Worm (Caenorhabditis elegans) whole organism, L2 larva: Measurements from ENCODE around the gene mrps-2.

Experiments used
- F13H6.1 ChIP-seq: sonication (generic microtip); optimal IDR thresholded peaks from 2 replicates; lab custom pipeline; 2016; ENCODE audit warnings: missing genetic modification characterization, missing compliant biosample characterization
- R02D3.7 ChIP-seq: fragments of 150-350 bp; optimal IDR thresholded peaks from 2 replicates; lab custom pipeline; 2014; ENCODE audit warnings: missing biosample characterization, missing genetic modification characterization
- ZK546.5 ChIP-seq: sonication (generic microtip); optimal IDR thresholded peaks from 2 replicates; lab custom pipeline; 2017; ENCODE audit warnings: missing biosample characterization, missing genetic modification characterization
- ama-1 ChIP-seq: fragments of 150-350 bp; optimal IDR thresholded peaks from 2 replicates; lab custom pipeline; 2018; ENCODE audit warnings: inconsistent platforms
- dmd-4 ChIP-seq: sonication (generic microtip); optimal IDR thresholded peaks from 2 replicates; lab custom pipeline; 2017; ENCODE audit warnings: missing biosample characterization, missing genetic modification characterization
- elt-1 ChIP-seq: fragments of 150-350 bp; optimal IDR thresholded peaks from 2 replicates; lab custom pipeline; 2014; ENCODE audit warnings: missing biosample characterization, missing genetic modification characterization
- fos-1 ChIP-seq: fragments of 150-350 bp; optimal IDR thresholded peaks from 2 replicates; lab custom pipeline; 2014; ENCODE audit warnings: missing biosample characterization, missing genetic modification characterization
- lin-13 ChIP-seq: fragments of 150-350 bp; optimal IDR thresholded peaks from 2 replicates; lab custom pipeline; 2014; ENCODE audit warnings: missing biosample characterization, missing genetic modification reagents, missing genetic modification characterization
- mbf-1 ChIP-seq: sonication (generic microtip); optimal IDR thresholded peaks from 2 replicates; lab custom pipeline; 2017; ENCODE audit warnings: missing biosample characterization, missing genetic modification characterization
- nhr-11 ChIP-seq: fragments of 150-350 bp; optimal IDR thresholded peaks from 2 replicates; lab custom pipeline; 2014; ENCODE audit warnings: missing biosample characterization, missing genetic modification characterization
- nhr-12 ChIP-seq: fragments of 150-350 bp; optimal IDR thresholded peaks from 2 replicates; lab custom pipeline; 2014; ENCODE audit warnings: missing biosample characterization, missing genetic modification characterization
- nhr-129 ChIP-seq: fragments of 150-350 bp; optimal IDR thresholded peaks from 2 replicates; lab custom pipeline; 2014; ENCODE audit warnings: missing biosample characterization, missing genetic modification characterization
- unc-55 ChIP-seq: fragments of 150-350 bp; sonication (generic microtip); optimal IDR thresholded peaks from 3 replicates; lab custom pipeline; 2014; ENCODE audit warnings: missing biosample characterization, missing genetic modification reagents, missing genetic modification characterization
- zag-1 ChIP-seq: fragments of 150-350 bp; optimal IDR thresholded peaks from 2 replicates; lab custom pipeline; 2014; ENCODE audit warnings: missing biosample characterization, missing genetic modification characterization

DNA sequence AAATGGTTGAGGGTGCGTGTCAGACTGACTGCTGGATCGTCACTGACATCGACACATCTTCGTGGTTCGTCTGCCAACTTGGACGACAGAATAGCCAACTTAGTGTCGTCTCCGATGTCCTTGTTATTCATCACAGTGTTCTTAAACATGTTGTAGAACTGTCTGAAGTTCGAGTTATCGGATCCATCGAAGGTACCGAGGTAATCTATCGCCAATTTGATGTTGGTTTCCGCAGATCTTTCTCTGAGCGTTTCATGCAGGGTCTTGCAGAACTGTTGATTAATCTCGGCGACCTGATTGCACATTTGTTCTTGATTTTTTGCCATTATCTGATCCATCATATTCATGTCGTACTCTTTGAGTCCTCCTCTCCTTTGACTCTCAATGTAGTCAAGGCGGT, 15.8 kb downstream of the mrps-2 start:
- TF ChIP-seq dmd-4 (no peak), zag-1 (no peak), fos-1 (tag; lab: Kevin White, UChicago) (no peak), F13H6.1 (tag; lab: Kevin White, UChicago) (no peak), elt-1 (tag; lab: Kevin White, UChicago) (no peak), lin-13 (GFP tag; lab: Kevin White, UChicago) (no peak), unc-55 (GFP tag; lab: Kevin White, UChicago) (no peak), nhr-129 (tag; lab: Kevin White, UChicago) (no peak), ZK546.5 (tag; lab: Kevin White, UChicago) (no peak), ama-1 (lab: Kevin White, UChicago) (no peak), nhr-12 (no peak), R02D3.7 (tag; lab: Kevin White, UChicago) (no peak), nhr-11 (tag; lab: Kevin White, UChicago) (no peak), mbf-1 (tag; lab: Kevin White, UChicago) (no peak)
